Worm (Caenorhabditis elegans) whole organism, L3 larva: ENCODE results near the gene old-1.
A peak's percentile ranks its signal among the peaks of the same experiment; 100 is the strongest.

Experiments
- R02D3.7 ChIP-seq: fragments of 150-350 bp; optimal IDR thresholded peaks from 2 replicates; lab custom pipeline; 2014; ENCODE audit warnings: missing biosample characterization, missing genetic modification characterization
- ZK546.5 ChIP-seq: sonication (generic microtip); optimal IDR thresholded peaks from 2 replicates; lab custom pipeline; 2017; ENCODE audit warnings: missing biosample characterization, missing genetic modification characterization
- aly-2 ChIP-seq: fragments of 150-350 bp; optimal IDR thresholded peaks from 2 replicates; lab custom pipeline; 2014; ENCODE audit warnings: missing biosample characterization, missing genetic modification characterization
- ceh-16 ChIP-seq: sonication (generic microtip); optimal IDR thresholded peaks from 2 replicates; lab custom pipeline; 2017; ENCODE audit warnings: missing biosample characterization, missing genetic modification characterization
- ceh-28 ChIP-seq: fragments of 150-350 bp; optimal IDR thresholded peaks from 2 replicates; lab custom pipeline; 2014; ENCODE audit warnings: missing biosample characterization, missing genetic modification reagents, missing genetic modification characterization
- daf-12 ChIP-seq: fragments of 150-350 bp; optimal IDR thresholded peaks from 2 replicates; lab custom pipeline; 2014; ENCODE audit warnings: missing biosample characterization, missing genetic modification reagents, missing genetic modification characterization
- egl-27 ChIP-seq: sonication (generic microtip); optimal IDR thresholded peaks from 4 replicates; lab custom pipeline; 2017; ENCODE audit warnings: missing biosample characterization, missing genetic modification reagents, missing genetic modification characterization
- egl-5 ChIP-seq: fragments of 150-350 bp; optimal IDR thresholded peaks from 2 replicates; lab custom pipeline; 2017; ENCODE audit warnings: missing biosample characterization, missing genetic modification reagents, missing genetic modification characterization, inconsistent platforms
- elt-1 ChIP-seq: fragments of 150-350 bp; optimal IDR thresholded peaks from 2 replicates; lab custom pipeline; 2014; ENCODE audit warnings: missing biosample characterization, missing genetic modification characterization
- elt-2 ChIP-seq: sonication (generic microtip); optimal IDR thresholded peaks from 2 replicates; lab custom pipeline; 2016; ENCODE audit warnings: missing genetic modification reagents, mild to moderate bottlenecking, missing genetic modification characterization, missing compliant biosample characterization
- elt-3 ChIP-seq, 3 experiments: fragments of 150-350 bp in 1 of 3; sonication (generic microtip) in 2 of 3; optimal IDR thresholded peaks; 2 replicates in 2 of 3; 4 replicates in 1 of 3; lab custom pipeline; 2014 to 2017; ENCODE audit warnings: missing biosample characterization in 3 of 3, missing genetic modification characterization in 3 of 3
- eor-1 ChIP-seq, 2 experiments: fragments of 150-350 bp; optimal IDR thresholded peaks; 2 replicates each; lab custom pipeline; 2014 to 2018; ENCODE audit warnings: missing biosample characterization in 2 of 2, missing genetic modification characterization in 2 of 2
- fos-1 ChIP-seq: fragments of 150-350 bp; optimal IDR thresholded peaks from 2 replicates; lab custom pipeline; 2014; ENCODE audit warnings: missing biosample characterization, missing genetic modification characterization
- jun-1 ChIP-seq: fragments of 150-350 bp; optimal IDR thresholded peaks from 2 replicates; lab custom pipeline; 2014; ENCODE audit warnings: missing biosample characterization, missing genetic modification reagents, missing genetic modification characterization
- lin-39 ChIP-seq: fragments of 150-350 bp; optimal IDR thresholded peaks from 2 replicates; lab custom pipeline; 2018; ENCODE audit warnings: missing biosample characterization, missing genetic modification reagents, missing genetic modification characterization
- nfya-1 ChIP-seq: sonication (generic microtip); optimal IDR thresholded peaks from 2 replicates; lab custom pipeline; 2017; ENCODE audit warnings: missing genetic modification characterization, mild to moderate bottlenecking, missing compliant biosample characterization, antibody characterized with exemption, moderate library complexity; ENCODE audit not compliant: insufficient read depth
- nhr-23 ChIP-seq: fragments of 150-350 bp; optimal IDR thresholded peaks from 2 replicates; lab custom pipeline; 2014; ENCODE audit warnings: missing biosample characterization, missing genetic modification reagents, missing genetic modification characterization
- nhr-237 ChIP-seq: fragments of 150-350 bp; optimal IDR thresholded peaks from 2 replicates; lab custom pipeline; 2014; ENCODE audit warnings: missing biosample characterization, missing genetic modification characterization
- nhr-25 ChIP-seq: sonication (generic microtip); optimal IDR thresholded peaks from 2 replicates; lab custom pipeline; 2017; ENCODE audit warnings: missing biosample characterization, missing genetic modification characterization
- nhr-67 ChIP-seq: fragments of 150-350 bp; optimal IDR thresholded peaks from 2 replicates; lab custom pipeline; 2014; ENCODE audit warnings: missing biosample characterization, missing genetic modification characterization
- nhr-76 ChIP-seq: fragments of 150-350 bp; sonication (generic microtip); optimal IDR thresholded peaks from 5 replicates; lab custom pipeline; 2014; ENCODE audit warnings: missing biosample characterization, missing genetic modification characterization
- pqm-1 ChIP-seq: fragments of 150-350 bp; optimal IDR thresholded peaks from 2 replicates; lab custom pipeline; 2017; ENCODE audit warnings: missing biosample characterization, missing genetic modification characterization, inconsistent platforms
- sea-2 ChIP-seq: fragments of 150-350 bp; sonication (generic microtip); optimal IDR thresholded peaks from 4 replicates; lab custom pipeline; 2014; ENCODE audit warnings: missing biosample characterization, missing genetic modification reagents, missing genetic modification characterization
- tbx-2 ChIP-seq: sonication (generic microtip); optimal IDR thresholded peaks from 2 replicates; lab custom pipeline; 2016; ENCODE audit warnings: mild to moderate bottlenecking, missing genetic modification characterization, missing compliant biosample characterization
- unc-39 ChIP-seq: sonication (generic microtip); optimal IDR thresholded peaks from 4 replicates; lab custom pipeline; 2017; ENCODE audit warnings: missing biosample characterization, missing genetic modification characterization
- unc-62 ChIP-seq: fragments of 150-350 bp; sonication (generic microtip); optimal IDR thresholded peaks from 4 replicates; lab custom pipeline; 2014; ENCODE audit warnings: missing biosample characterization, missing genetic modification reagents, missing genetic modification characterization
- ztf-11 ChIP-seq: fragments of 150-350 bp; optimal IDR thresholded peaks from 2 replicates; lab custom pipeline; 2014; ENCODE audit warnings: missing biosample characterization, missing genetic modification characterization

Gene old-1

DNA sequence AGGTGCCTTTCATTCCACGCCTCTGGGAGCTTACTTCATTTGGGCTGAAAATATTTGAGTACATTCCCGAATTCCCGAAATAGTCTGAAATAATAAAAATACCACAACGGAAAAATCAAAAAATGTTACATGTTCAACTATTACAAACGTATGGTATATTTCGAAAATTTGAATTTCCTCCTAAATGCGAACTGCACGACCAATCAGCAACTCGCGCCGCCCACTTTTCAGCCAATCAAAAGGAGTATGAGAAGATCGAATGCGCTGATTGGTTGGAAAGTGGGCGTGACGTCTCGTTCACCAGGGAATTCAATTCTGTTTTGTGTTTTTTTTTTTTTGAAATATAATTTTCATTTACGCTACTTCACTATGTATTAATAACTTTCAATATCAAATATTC, at the start of gene old-1:
Gene old-1, minus strand, starts transcription at position 50 of the 400 bp plus-strand sequence.
- peak; percentile 51 for TF ChIP-seq nfya-1 (tag; lab: Kevin White, UChicago)
- no peak for TF ChIP-seq nhr-67 (tag; lab: Kevin White, UChicago)

DNA sequence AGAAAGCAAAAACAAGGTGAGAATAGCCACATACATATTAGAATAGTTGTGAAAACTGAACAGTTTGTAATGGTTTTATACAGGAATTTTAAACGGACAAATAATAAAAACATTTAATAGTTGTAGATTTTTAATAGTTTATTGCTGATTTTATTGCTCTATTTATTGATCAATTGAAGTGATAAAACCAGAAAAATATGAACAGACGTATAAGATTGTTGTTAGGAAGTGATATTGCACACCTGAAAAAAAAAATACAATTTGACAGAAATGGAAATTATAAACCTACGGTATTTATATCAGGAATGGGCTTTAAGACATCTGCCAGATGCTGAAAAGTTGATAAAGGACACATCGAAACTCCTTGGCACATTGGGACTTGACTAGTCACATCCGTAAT, 49.4 kb upstream of the old-1 start, which contains the start of gene C05C10.8:
Gene C05C10.8, minus strand, starts transcription at position 101 of the 400 bp plus-strand sequence.
- no peak for TF ChIP-seq nhr-23 (tag; lab: Kevin White, UChicago)
- TF ChIP-seq lin-39 (tag; lab: Kevin White, UChicago): no peak
- no peak for TF ChIP-seq elt-1 (tag; lab: Kevin White, UChicago)
- no peak for TF ChIP-seq tbx-2 (tag; lab: Kevin White, UChicago)
- no peak for TF ChIP-seq unc-39 (tag; lab: Kevin White, UChicago)
- no peak for TF ChIP-seq egl-27 (tag; lab: Kevin White, UChicago)
- no peak for TF ChIP-seq nhr-237 (tag; lab: Kevin White, UChicago)

DNA sequence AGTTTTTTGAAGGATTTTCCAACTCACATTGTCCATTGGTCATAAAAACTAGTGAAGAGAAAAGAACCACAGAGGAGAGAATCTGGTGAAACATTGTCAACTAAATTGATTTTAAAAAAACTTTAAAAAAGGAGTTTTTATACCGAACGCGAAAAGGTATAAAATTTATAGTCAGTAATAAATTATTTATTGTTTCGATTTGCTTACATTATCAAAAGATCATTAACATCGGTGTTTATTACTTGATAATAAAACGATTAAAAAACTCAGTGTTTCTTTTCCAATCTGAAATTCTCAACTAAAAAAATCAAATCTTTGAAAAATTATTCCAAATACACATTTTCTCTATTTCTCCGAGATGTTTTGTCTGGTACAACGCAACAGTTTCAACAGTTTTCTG, 47.6 kb upstream of the old-1 start, which contains the start of gene F26C11.4:
Gene F26C11.4, minus strand, starts transcription at position 101 of the 400 bp plus-strand sequence.
- TF ChIP-seq pqm-1 (no peak), nhr-25 (tag; lab: Kevin White, UChicago) (no peak), fos-1 (tag; lab: Kevin White, UChicago) (no peak), ztf-11 (tag; lab: Kevin White, UChicago) (no peak), aly-2 (tag; lab: Kevin White, UChicago) (no peak), jun-1 (tag; lab: Kevin White, UChicago) (no peak), sea-2 (GFP tag; lab: Kevin White, UChicago) (no peak), unc-62 (GFP tag; lab: Kevin White, UChicago) (no peak), unc-39 (tag; lab: Kevin White, UChicago) (no peak), nfya-1 (tag; lab: Kevin White, UChicago) (no peak), R02D3.7 (tag; lab: Kevin White, UChicago) (no peak), eor-1 (tag; optimal IDR thresholded peaks at IDR 0.05; lab: Kevin White, UChicago) (no peak), lin-39 (tag; lab: Kevin White, UChicago) (no peak), ceh-16 (tag; lab: Kevin White, UChicago) (no peak)
- TF ChIP-seq, all 47 proteins: peak for 0

DNA sequence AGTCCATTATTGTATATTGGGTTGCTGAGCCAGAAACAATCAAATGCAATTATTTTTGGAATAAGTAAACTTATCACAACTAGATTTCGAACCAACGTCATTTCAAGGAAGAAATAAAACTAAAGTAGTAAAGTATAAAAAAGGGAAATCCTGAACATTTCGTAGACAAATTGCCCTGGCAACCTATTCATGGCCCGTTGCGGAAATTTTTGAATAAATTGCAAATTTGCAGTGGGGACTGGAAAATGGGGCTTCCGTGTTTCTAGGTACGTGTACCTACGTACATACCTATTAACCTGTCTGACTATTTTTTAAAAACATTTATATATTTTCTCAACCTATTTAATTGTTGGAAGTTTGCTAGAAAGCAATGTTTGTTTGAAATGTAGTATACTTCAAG, 46.5 kb upstream of the old-1 start, which contains the start of gene F26C11.3:
Gene F26C11.3, minus strand, starts transcription at position 101 of the 400 bp plus-strand sequence.
- TF ChIP-seq unc-39 (tag; lab: Kevin White, UChicago): no peak
- TF ChIP-seq ceh-28 (tag; lab: Kevin White, UChicago): no peak
- no peak for TF ChIP-seq egl-27 (tag; lab: Kevin White, UChicago)
- TF ChIP-seq sea-2 (GFP tag; lab: Kevin White, UChicago): no peak
- TF ChIP-seq nhr-25 (tag; lab: Kevin White, UChicago): no peak
- TF ChIP-seq daf-12: no peak
- TF ChIP-seq nhr-76 (tag; lab: Kevin White, UChicago): no peak

DNA sequence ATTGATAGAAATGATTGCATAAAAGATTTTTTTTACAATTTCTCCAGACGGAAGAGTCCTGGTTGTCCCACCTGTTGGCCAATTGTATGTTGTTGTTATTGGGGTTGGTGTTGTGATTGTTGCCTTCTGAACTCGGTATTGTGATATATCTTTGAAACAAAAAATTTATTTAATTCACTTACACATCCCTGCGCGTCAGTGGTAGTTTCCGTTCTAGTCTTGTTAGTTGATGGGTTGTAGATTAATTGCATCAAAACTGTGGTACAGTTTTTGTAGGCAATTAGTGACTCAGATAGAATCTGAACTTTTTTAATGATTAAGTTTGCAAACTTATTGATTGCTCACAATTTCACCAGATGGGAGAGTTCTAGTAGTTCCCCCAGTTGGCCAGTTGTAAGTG, 35.9 kb upstream of the old-1 start:
- TF ChIP-seq nhr-23 (tag; lab: Kevin White, UChicago): no peak
- TF ChIP-seq elt-2 (tag; lab: Kevin White, UChicago): no peak
- TF ChIP-seq tbx-2 (tag; lab: Kevin White, UChicago): no peak
- no peak for TF ChIP-seq ZK546.5 (tag; lab: Kevin White, UChicago)

DNA sequence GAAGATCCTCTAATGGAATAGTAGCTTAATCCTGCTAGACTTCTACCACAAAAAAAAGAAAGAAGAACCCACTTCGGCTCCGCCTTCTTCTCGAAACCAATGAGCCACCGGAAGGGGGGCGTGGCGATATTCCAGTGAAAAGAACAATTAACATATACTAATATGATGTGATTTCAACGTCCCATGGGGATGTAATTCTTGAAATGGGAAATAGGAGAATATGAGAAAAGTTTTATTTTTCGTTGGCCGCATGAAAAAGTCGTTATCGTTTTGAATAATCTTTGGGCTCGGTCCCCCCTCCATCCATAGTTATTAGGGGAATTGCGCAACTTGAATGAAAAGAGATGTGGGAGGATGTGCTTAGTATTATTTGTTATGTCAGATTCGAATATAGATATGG, 31.7 kb upstream of the old-1 start, which contains the start of gene unc-4:
Gene unc-4, minus strand, starts transcription at position 101 of the 400 bp plus-strand sequence.
- TF ChIP-seq elt-1 (tag; lab: Kevin White, UChicago) (peak; percentile 4), ztf-11 (tag; lab: Kevin White, UChicago) (no peak)
- TF ChIP-seq, all 47 proteins: peak for 1

DNA sequence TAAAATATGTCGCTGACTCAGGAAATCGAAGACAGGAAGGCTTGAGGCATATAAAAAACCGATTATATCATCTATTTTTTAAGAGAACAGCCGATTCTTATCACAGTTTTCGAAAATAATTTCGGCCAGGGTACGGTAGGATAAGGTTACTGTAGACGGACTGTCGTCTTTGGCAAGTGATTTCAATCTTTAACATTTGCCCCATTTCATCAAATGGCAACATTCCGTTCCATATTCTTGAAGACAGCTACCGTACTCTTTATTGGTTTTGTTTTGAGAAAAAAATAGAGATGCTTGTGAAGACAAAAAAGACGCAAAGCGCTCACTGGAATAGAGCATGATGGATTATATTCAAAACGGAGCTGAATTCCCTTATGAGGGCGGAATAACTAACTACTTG, 30.2 kb upstream of the old-1 start:
- TF ChIP-seq elt-3 (tag; optimal IDR thresholded peaks at IDR 0.05; lab: Kevin White, UChicago): no peak
- TF ChIP-seq nhr-237 (tag; lab: Kevin White, UChicago): no peak
- no peak for TF ChIP-seq egl-5 (tag; lab: Kevin White, UChicago)
- TF ChIP-seq eor-1 (tag; optimal IDR thresholded peaks at IDR 0.05; lab: Kevin White, UChicago): no peak
- TF ChIP-seq elt-2 (tag; lab: Kevin White, UChicago): no peak
- TF ChIP-seq nhr-23 (tag; lab: Kevin White, UChicago): no peak
